Fruit fly (Drosophila melanogaster): ENCODE results near the gene Dim1.

Dim1 gene

dm6 chr2L:4385387-4386279 lies 17.4 kb upstream of the Dim1 start, which contains the start of gene Vps53:
TSS of gene Vps53 (minus strand) at chr2L:4386062.
- TF ChIP-seq svp (GFP tag) (peak; percentile 98), CG8319 (GFP tag; optimal IDR thresholded peaks at IDR 0.05) (no peak), Eip78C (GFP tag) (no peak), CG3919 (GFP tag; optimal IDR thresholded peaks at IDR 0.05) (no peak), Eip93F (GFP tag; optimal IDR thresholded peaks at IDR 0.05) (no peak), CG15336 (GFP tag; IDR thresholded peaks at IDR 0.05) (no peak), CG6163 (GFP tag; IDR thresholded peaks at IDR 0.05) (no peak), CG1621 (tag; optimal IDR thresholded peaks at IDR 0.05) (no peak), CG8632 (GFP tag; optimal IDR thresholded peaks at IDR 0.05) (no peak)

- TF ChIP-seq Lpt (GFP tag; optimal IDR thresholded peaks at IDR 0.05): no peak
- no peak for TF ChIP-seq CG6792 (GFP tag; optimal IDR thresholded peaks at IDR 0.05)
- peak; percentile 89 for TF ChIP-seq fkh (GFP tag; optimal IDR thresholded peaks at IDR 0.05)
- TF ChIP-seq vri (GFP tag; optimal IDR thresholded peaks at IDR 0.05): no peak
- peak; percentile 72 for TF ChIP-seq svp (GFP tag)
- TF ChIP-seq spab (GFP tag; optimal IDR thresholded peaks at IDR 0.05): no peak
These were observed 16.0 kb upstream of the Dim1 start, which contains the start of gene Psf2 for dm6 chr2L:4386926-4387550. TSS of gene Psf2 (minus strand) at chr2L:4387356.

- TF ChIP-seq CG6854 (GFP tag; optimal IDR thresholded peaks at IDR 0.05): no peak
- TF ChIP-seq Eip93F (GFP tag; optimal IDR thresholded peaks at IDR 0.05): no peak
- TF ChIP-seq svp (GFP tag): peak; percentile 68
These were observed 15.0 kb upstream of the Dim1 start, which contains the start of gene Tps1 for dm6 chr2L:4388027-4388426. TSS of gene Tps1 (plus strand) at chr2L:4388327.

- TF ChIP-seq svp (GFP tag) (peak; percentile 97), CG11902 (GFP tag; optimal IDR thresholded peaks at IDR 0.05) (no peak), vri (GFP tag; optimal IDR thresholded peaks at IDR 0.05) (peak; percentile 58), Eip78C (GFP tag) (peak; percentile 42)
These were observed 13.5 kb upstream of the Dim1 start for dm6 chr2L:4389405-4390115.

DNA sequence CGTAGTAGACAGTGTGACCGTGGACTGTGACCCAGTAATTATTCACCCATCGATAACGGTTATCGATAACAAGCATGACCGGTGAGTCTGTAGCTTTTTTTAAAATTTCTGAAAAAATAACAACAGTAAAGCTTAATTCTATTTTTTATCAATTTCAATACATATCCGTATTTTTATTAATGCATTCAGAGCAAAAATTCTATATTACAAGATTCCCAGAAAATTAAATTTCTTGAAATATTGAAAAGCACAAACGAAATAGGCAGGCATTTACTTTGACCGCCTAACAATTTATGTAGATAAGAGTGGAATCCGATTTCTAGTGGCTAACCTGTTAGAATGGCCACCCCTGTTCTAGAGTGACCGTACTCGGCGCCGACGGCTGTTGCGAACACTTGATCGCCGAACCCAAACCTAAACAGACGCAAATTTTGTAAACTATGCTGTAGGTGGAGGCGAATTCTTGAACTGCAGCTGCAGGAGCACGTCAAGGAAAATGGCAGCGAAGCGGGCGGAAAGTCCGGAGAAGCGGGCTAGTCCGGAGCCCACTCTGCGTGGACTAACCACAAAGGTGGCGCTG lies 9.1 kb upstream of the Dim1 start, which contains the start of gene CG3652:
Gene CG3652, minus strand, starts transcription at position 35 of the 580 bp plus-strand sequence.
- TF ChIP-seq CG16779 (tag; optimal IDR thresholded peaks at IDR 0.05): no peak
- no peak for TF ChIP-seq vri (GFP tag; optimal IDR thresholded peaks at IDR 0.05)
- no peak for TF ChIP-seq eg (GFP tag; IDR thresholded peaks at IDR 0.05)
- TF ChIP-seq CG9139 (GFP tag; optimal IDR thresholded peaks at IDR 0.05): no peak
- no peak for TF ChIP-seq fd85E (GFP tag; optimal IDR thresholded peaks at IDR 0.05)
- no peak for TF ChIP-seq Eip75B (GFP tag; optimal IDR thresholded peaks at IDR 0.05)
- no peak for TF ChIP-seq CG10631 (GFP tag; optimal IDR thresholded peaks at IDR 0.05)
- TF ChIP-seq topi (GFP tag; optimal IDR thresholded peaks at IDR 0.05): no peak
- TF ChIP-seq CG31627 (GFP tag; optimal IDR thresholded peaks at IDR 0.05): peak; percentile 62
- no peak for TF ChIP-seq CG8319 (GFP tag; optimal IDR thresholded peaks at IDR 0.05)
- TF ChIP-seq Eip78C (GFP tag): no peak
- TF ChIP-seq lz (GFP tag; optimal IDR thresholded peaks at IDR 0.05): peak; percentile 61
- no peak for TF ChIP-seq CG11294 (GFP tag; IDR thresholded peaks at IDR 0.05)
- TF ChIP-seq Hr4 (GFP tag; optimal IDR thresholded peaks at IDR 0.05): no peak
- TF ChIP-seq CG6808 (GFP tag; optimal IDR thresholded peaks at IDR 0.05): no peak
- TF ChIP-seq Ets96B (tag; optimal IDR thresholded peaks at IDR 0.05): no peak
- no peak for TF ChIP-seq Smox (GFP tag; optimal IDR thresholded peaks at IDR 0.05)
- no peak for TF ChIP-seq net (GFP tag; optimal IDR thresholded peaks at IDR 0.05)
- TF ChIP-seq esn (GFP tag; optimal IDR thresholded peaks at IDR 0.05): peak; percentile 60
- TF ChIP-seq Eip93F (GFP tag; optimal IDR thresholded peaks at IDR 0.05): no peak
- TF ChIP-seq salr (GFP tag; optimal IDR thresholded peaks at IDR 0.05): no peak
- no peak for TF ChIP-seq Hr38 (GFP tag; optimal IDR thresholded peaks at IDR 0.05)
- 0 out of 3 replicates have a peak, but pooled peaks have one; percentile 33 for TF ChIP-seq CG8119 (GFP tag; IDR thresholded peaks at IDR 0.05)
- TF ChIP-seq CG8632 (GFP tag; optimal IDR thresholded peaks at IDR 0.05): no peak
- peak; percentile 88 for TF ChIP-seq svp (GFP tag)
- TF ChIP-seq dac (GFP tag; optimal IDR thresholded peaks at IDR 0.05): no peak
- TF ChIP-seq Hr39 (GFP tag; optimal IDR thresholded peaks at IDR 0.05): no peak
- TF ChIP-seq Sox14 (GFP tag; optimal IDR thresholded peaks at IDR 0.05): peak; percentile 63
- no peak for TF ChIP-seq CG6792 (GFP tag; optimal IDR thresholded peaks at IDR 0.05)
- peak; percentile 26 for TF ChIP-seq CG11902 (GFP tag; optimal IDR thresholded peaks at IDR 0.05)
- TF ChIP-seq Lpt (GFP tag; optimal IDR thresholded peaks at IDR 0.05): no peak
- no peak for TF ChIP-seq CG6854 (GFP tag; optimal IDR thresholded peaks at IDR 0.05)

Data from whole organism, prepupa.